Worm (Caenorhabditis elegans) whole organism, young adult: ENCODE data around the gene msp-63.

Experiments
- B0019.2 ChIP-seq: fragments of 200-800 bp; sonication (Bioruptor generic); conservative IDR thresholded peaks from 2 replicates; pipeline ENCODE4 v1.3.6; 2022; ENCODE audit warnings: missing genetic modification reagents, missing genetic modification characterization, missing compliant biosample characterization
- B0336.3 ChIP-seq: fragments of 200-800 bp; sonication (Bioruptor generic); IDR thresholded peaks from 2 replicates; pipeline ENCODE4 v1.3.6; 2022; ENCODE audit warnings: missing genetic modification characterization, missing compliant biosample characterization
- C06A6.2 ChIP-seq: fragments of 200-800 bp; sonication (Bioruptor generic); conservative IDR thresholded peaks from 2 replicates; pipeline ENCODE4 v1.3.6; 2022; ENCODE audit warnings: missing genetic modification characterization, missing compliant biosample characterization
- F10E7.11 ChIP-seq: sonication (generic microtip); optimal IDR thresholded peaks from 2 replicates; lab custom pipeline; 2017; ENCODE audit warnings: mild to moderate bottlenecking, missing genetic modification characterization, moderate library complexity, missing compliant biosample characterization
- F33H1.4 ChIP-seq: fragments of 200-800 bp; sonication (Bioruptor generic); IDR thresholded peaks from 2 replicates; pipeline ENCODE4 v1.3.6; 2022; ENCODE audit warnings: missing genetic modification reagents, missing genetic modification characterization, missing compliant biosample characterization
- F39B2.1 ChIP-seq: fragments of 200-800 bp; sonication (Bioruptor generic); IDR thresholded peaks from 2 replicates; pipeline ENCODE4 v1.3.6; 2022; ENCODE audit warnings: missing genetic modification reagents, missing genetic modification characterization, missing compliant biosample characterization
- F57C9.4 ChIP-seq: sonication (generic microtip); optimal IDR thresholded peaks from 2 replicates; lab custom pipeline; 2017; ENCODE audit warnings: mild to moderate bottlenecking, missing genetic modification characterization, missing compliant biosample characterization
- K12H6.12 ChIP-seq: fragments of 200-800 bp; sonication (Bioruptor generic); optimal IDR thresholded peaks from 2 replicates; lab custom pipeline; 2018; ENCODE audit warnings: mild to moderate bottlenecking, missing genetic modification characterization, missing compliant biosample characterization
- T07F8.4 ChIP-seq: sonication (generic microtip); optimal IDR thresholded peaks from 2 replicates; lab custom pipeline; 2016; ENCODE audit warnings: mild to moderate bottlenecking, missing genetic modification characterization, moderate library complexity, missing compliant biosample characterization
- Y53G8AR.9 ChIP-seq: fragments of 200-800 bp; sonication (Bioruptor generic); conservative IDR thresholded peaks from 2 replicates; pipeline ENCODE4 v1.3.6; 2022; ENCODE audit warnings: missing genetic modification reagents, missing genetic modification characterization, missing compliant biosample characterization
- Y56A3A.18 ChIP-seq: fragments of 200-800 bp; sonication (Bioruptor generic); IDR thresholded peaks from 2 replicates; pipeline ENCODE4 v1.3.6; 2022; ENCODE audit warnings: missing genetic modification reagents, missing genetic modification characterization, missing compliant biosample characterization
- Y67H2A.10 ChIP-seq: fragments of 200-800 bp; sonication (Bioruptor generic); conservative IDR thresholded peaks from 2 replicates; pipeline ENCODE4 v1.3.6; 2022; ENCODE audit warnings: missing genetic modification reagents, missing genetic modification characterization, missing compliant biosample characterization
- Y95B8A.8 ChIP-seq: fragments of 200-800 bp; sonication (Bioruptor generic); IDR thresholded peaks from 2 replicates; pipeline ENCODE4 v1.3.6; 2022; ENCODE audit warnings: missing genetic modification reagents, missing genetic modification characterization, missing compliant biosample characterization
- aptf-2 ChIP-seq: fragments of 200-800 bp; sonication (Bioruptor generic); conservative IDR thresholded peaks from 2 replicates; pipeline ENCODE4 v1.3.6; 2022; ENCODE audit warnings: missing genetic modification reagents, missing genetic modification characterization, missing compliant biosample characterization
- atf-7 ChIP-seq: sonication (generic microtip); optimal IDR thresholded peaks from 2 replicates; lab custom pipeline; 2017; ENCODE audit warnings: mild to moderate bottlenecking, missing genetic modification characterization, missing compliant biosample characterization
- attf-3 ChIP-seq: fragments of 200-800 bp; sonication (Bioruptor generic); conservative IDR thresholded peaks from 2 replicates; pipeline ENCODE4 v1.3.6; 2022; ENCODE audit warnings: missing genetic modification reagents, missing genetic modification characterization, missing compliant biosample characterization
- attf-5 ChIP-seq: fragments of 200-800 bp; sonication (Bioruptor generic); optimal IDR thresholded peaks from 2 replicates; lab custom pipeline; 2018; ENCODE audit warnings: mild to moderate bottlenecking, missing genetic modification characterization, missing compliant biosample characterization
- bed-2 ChIP-seq: fragments of 200-800 bp; sonication (Bioruptor generic); IDR thresholded peaks from 2 replicates; pipeline ENCODE4 v1.3.6; 2022; ENCODE audit warnings: missing genetic modification reagents, missing genetic modification characterization, missing compliant biosample characterization
- ccch-3 ChIP-seq: fragments of 200-800 bp; sonication (Bioruptor generic); optimal IDR thresholded peaks from 2 replicates; lab custom pipeline; 2018; ENCODE audit warnings: mild to moderate bottlenecking, missing genetic modification characterization, missing compliant biosample characterization
- ceh-100 ChIP-seq: fragments of 200-800 bp; sonication (Bioruptor generic); IDR thresholded peaks from 2 replicates; pipeline ENCODE4 v1.3.6; 2022; ENCODE audit warnings: missing genetic modification reagents, missing genetic modification characterization, missing compliant biosample characterization
- ceh-40 ChIP-seq: fragments of 200-800 bp; sonication (Bioruptor generic); IDR thresholded peaks from 2 replicates; pipeline ENCODE4 v1.3.6; 2022; ENCODE audit warnings: missing genetic modification characterization, missing compliant biosample characterization
- ceh-79 ChIP-seq: sonication (generic microtip); optimal IDR thresholded peaks from 2 replicates; lab custom pipeline; 2017; ENCODE audit warnings: mild to moderate bottlenecking, missing genetic modification characterization, missing compliant biosample characterization
- ceh-91 ChIP-seq: fragments of 200-800 bp; sonication (Bioruptor generic); IDR thresholded peaks from 2 replicates; pipeline ENCODE4 v1.3.6; 2022; ENCODE audit warnings: missing genetic modification reagents, missing genetic modification characterization, missing compliant biosample characterization
- efl-1 ChIP-seq: fragments of 150-350 bp; optimal IDR thresholded peaks from 2 replicates; lab custom pipeline; 2014; ENCODE audit warnings: missing biosample characterization, missing genetic modification reagents, missing genetic modification characterization
- egl-44 ChIP-seq: fragments of 200-800 bp; sonication (Bioruptor generic); IDR thresholded peaks from 2 replicates; pipeline ENCODE4 v1.3.6; 2022; ENCODE audit warnings: missing genetic modification reagents, missing genetic modification characterization, missing compliant biosample characterization
- ets-4 ChIP-seq: fragments of 200-800 bp; sonication (Bioruptor generic); optimal IDR thresholded peaks from 2 replicates; lab custom pipeline; 2018; ENCODE audit warnings: mild to moderate bottlenecking, missing genetic modification characterization, missing compliant biosample characterization
- fkh-3 ChIP-seq: sonication (generic microtip); optimal IDR thresholded peaks from 2 replicates; lab custom pipeline; 2016; ENCODE audit warnings: mild to moderate bottlenecking, missing genetic modification characterization, missing compliant biosample characterization
- hlh-12 ChIP-seq: sonication (generic microtip); optimal IDR thresholded peaks from 2 replicates; lab custom pipeline; 2016; ENCODE audit warnings: missing genetic modification characterization, missing compliant biosample characterization
- hsf-1 ChIP-seq: fragments of 200-800 bp; sonication (Bioruptor generic); IDR thresholded peaks from 2 replicates; pipeline ENCODE4 v1.3.6; 2022; ENCODE audit warnings: missing genetic modification reagents, missing genetic modification characterization, missing compliant biosample characterization
- lin-26 ChIP-seq: fragments of 200-800 bp; sonication (Bioruptor generic); IDR thresholded peaks from 2 replicates; pipeline ENCODE4 v1.3.6; 2022; ENCODE audit warnings: missing genetic modification reagents, missing genetic modification characterization, missing compliant biosample characterization
- lsy-27 ChIP-seq: sonication (generic microtip); optimal IDR thresholded peaks from 2 replicates; lab custom pipeline; 2017; ENCODE audit warnings: missing genetic modification characterization, mild to moderate bottlenecking, missing compliant biosample characterization, antibody characterized with exemption, missing genotype, borderline replicate concordance; ENCODE audit not compliant: insufficient read depth
- madf-3 ChIP-seq: fragments of 200-800 bp; sonication (Bioruptor generic); IDR thresholded peaks from 2 replicates; pipeline ENCODE4 v1.3.6; 2022; ENCODE audit warnings: missing genetic modification reagents, missing genetic modification characterization, missing compliant biosample characterization
- mxl-1 ChIP-seq: sonication (generic microtip); optimal IDR thresholded peaks from 2 replicates; lab custom pipeline; 2016; ENCODE audit warnings: missing genetic modification characterization, missing compliant biosample characterization
- nfyb-1 ChIP-seq: fragments of 200-800 bp; sonication (Bioruptor generic); IDR thresholded peaks from 2 replicates; pipeline ENCODE4 v1.3.6; 2022; ENCODE audit warnings: missing genetic modification reagents, missing genetic modification characterization, missing compliant biosample characterization
- nhr-120 ChIP-seq: fragments of 200-800 bp; sonication (Bioruptor generic); IDR thresholded peaks from 2 replicates; pipeline ENCODE4 v1.3.6; 2022; ENCODE audit warnings: missing genetic modification characterization, missing compliant biosample characterization
- nhr-179 ChIP-seq: sonication (generic microtip); optimal IDR thresholded peaks from 2 replicates; lab custom pipeline; 2016; ENCODE audit warnings: mild to moderate bottlenecking, missing genetic modification characterization, missing compliant biosample characterization
- nhr-27 ChIP-seq: fragments of 200-800 bp; sonication (Bioruptor generic); optimal IDR thresholded peaks from 2 replicates; lab custom pipeline; 2018; ENCODE audit warnings: mild to moderate bottlenecking, missing genetic modification characterization, moderate library complexity, missing compliant biosample characterization
- repo-1 ChIP-seq: sonication (generic microtip); optimal IDR thresholded peaks from 2 replicates; lab custom pipeline; 2017; ENCODE audit warnings: mild to moderate bottlenecking, missing genetic modification characterization, missing compliant biosample characterization
- sea-2 ChIP-seq: fragments of 200-800 bp; sonication (Bioruptor generic); IDR thresholded peaks from 2 replicates; pipeline ENCODE4 v1.3.6; 2022; ENCODE audit warnings: missing genetic modification characterization, missing compliant biosample characterization
- unc-130 ChIP-seq: sonication (generic microtip); optimal IDR thresholded peaks from 2 replicates; lab custom pipeline; 2016; ENCODE audit warnings: missing genetic modification reagents, missing genetic modification characterization, missing compliant biosample characterization
- zim-3 ChIP-seq: sonication (generic microtip); optimal IDR thresholded peaks from 2 replicates; lab custom pipeline; 2017; ENCODE audit warnings: mild to moderate bottlenecking, missing genetic modification characterization, moderate library complexity, missing compliant biosample characterization
- ztf-22 ChIP-seq: fragments of 200-800 bp; sonication (Bioruptor generic); optimal IDR thresholded peaks from 2 replicates; lab custom pipeline; 2018; ENCODE audit warnings: mild to moderate bottlenecking, missing genetic modification characterization, moderate library complexity, missing compliant biosample characterization
- ztf-26 ChIP-seq: sonication (generic microtip); optimal IDR thresholded peaks from 2 replicates; lab custom pipeline; 2017; ENCODE audit warnings: missing genetic modification characterization, missing compliant biosample characterization

msp-63 gene

DNA sequence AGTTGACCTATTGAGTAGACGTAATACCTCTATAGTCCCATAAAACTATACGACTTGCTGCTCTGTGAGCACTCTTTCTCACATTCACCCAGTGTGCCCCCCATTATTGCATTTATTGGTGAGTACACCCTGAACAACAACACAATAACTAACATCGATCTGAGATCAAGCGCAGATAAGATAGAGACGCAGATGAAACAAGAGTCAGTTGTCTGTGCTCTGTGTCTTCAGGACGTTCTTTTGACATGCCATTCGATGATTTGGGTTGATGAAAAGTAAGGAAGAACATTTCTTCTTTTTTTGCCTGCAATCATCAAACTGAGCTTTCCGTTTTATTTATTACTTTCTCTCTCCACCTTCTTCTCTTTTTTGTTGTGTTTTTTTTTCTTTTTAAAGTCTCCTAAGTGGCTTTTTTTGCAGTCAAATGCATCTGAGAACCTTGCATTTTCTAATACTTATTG, 6.9 kb downstream of the msp-63 start, which contains the start of gene lect-2:
Gene lect-2, plus strand, starts transcription at position 411 of the 461 bp plus-strand sequence.
- TF ChIP-seq Y53G8AR.9 (GFP tag; lab: Robert Waterston, UW) (no peak), B0019.2 (no peak), F10E7.11 (no peak), ztf-22 (GFP tag; lab: Kevin White, UChicago) (no peak), efl-1 (no peak), ceh-40 (GFP tag; lab: Robert Waterston, UW) (no peak), atf-7 (tag; lab: Kevin White, UChicago) (no peak), F39B2.1 (no peak), ceh-100 (GFP tag; lab: Robert Waterston, UW) (no peak), B0336.3 (no peak), K12H6.12 (tag; lab: Kevin White, UChicago) (no peak), Y95B8A.8 (GFP tag; lab: Robert Waterston, UW) (no peak), attf-5 (GFP tag; lab: Kevin White, UChicago) (no peak), hlh-12 (no peak), aptf-2 (GFP tag; lab: Robert Waterston, UW) (no peak), fkh-3 (tag; lab: Kevin White, UChicago) (no peak), repo-1 (tag; lab: Kevin White, UChicago) (no peak), F57C9.4 (tag; lab: Kevin White, UChicago) (no peak), hsf-1 (no peak)

DNA sequence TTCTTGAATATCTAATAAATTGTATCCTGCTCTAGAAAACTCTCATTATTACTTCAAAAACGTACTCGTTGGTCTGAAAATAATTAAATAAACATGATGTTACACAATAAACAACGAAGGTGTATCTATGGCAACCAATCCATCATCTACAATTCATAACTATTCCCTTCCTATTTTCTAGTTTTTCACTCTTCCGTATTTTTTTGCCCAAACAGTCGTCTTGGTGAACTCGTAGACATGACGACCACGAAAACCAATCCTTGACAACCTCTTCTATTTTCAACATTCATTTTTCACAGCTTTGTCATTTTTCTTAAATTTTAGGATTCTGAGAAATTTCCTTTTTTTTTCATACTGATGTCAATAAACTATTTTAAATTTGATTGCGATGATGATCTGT, 8.4 kb downstream of the msp-63 start, which contains the start of gene K05F1.13:
Gene K05F1.13, plus strand, starts transcription at position 301 of the 400 bp plus-strand sequence.
- no peak for TF ChIP-seq sea-2
- no peak for TF ChIP-seq ccch-3 (GFP tag; lab: Kevin White, UChicago)
- TF ChIP-seq unc-130 (GFP tag; lab: Kevin White, UChicago), result no peak
- TF ChIP-seq T07F8.4 (tag; lab: Kevin White, UChicago), result no peak
- no peak for TF ChIP-seq nhr-179
- no peak for TF ChIP-seq nhr-120
- TF ChIP-seq mxl-1 (tag; lab: Kevin White, UChicago), result no peak
- no peak for TF ChIP-seq nhr-27 (tag; lab: Kevin White, UChicago)
- TF ChIP-seq efl-1, result no peak
- no peak for TF ChIP-seq ets-4 (GFP tag; lab: Kevin White, UChicago)
- no peak for TF ChIP-seq ceh-100 (GFP tag; lab: Robert Waterston, UW)
- no peak for TF ChIP-seq lin-26
- no peak for TF ChIP-seq Y56A3A.18 (GFP tag; lab: Robert Waterston, UW)

DNA sequence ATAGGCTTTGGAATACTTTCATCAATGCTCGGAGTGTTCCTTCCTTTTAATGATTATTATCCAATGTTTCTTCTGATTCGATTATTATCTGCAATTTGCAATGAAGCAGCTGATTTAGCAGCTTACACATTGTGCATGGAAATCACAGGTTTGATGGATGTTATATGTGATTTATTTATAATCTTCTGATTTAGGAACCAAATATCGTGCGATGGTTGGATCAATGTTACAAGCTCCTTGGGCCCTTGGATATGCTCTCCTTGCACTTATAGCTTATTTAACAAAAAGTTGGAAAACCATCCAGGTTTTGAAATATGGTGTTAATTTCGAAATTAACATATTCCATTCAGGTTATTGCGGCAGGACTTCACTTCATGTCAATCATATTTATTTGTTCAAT, 11.7 kb downstream of the msp-63 start:
- no peak for TF ChIP-seq ceh-91 (GFP tag; lab: Robert Waterston, UW)
- TF ChIP-seq atf-7 (tag; lab: Kevin White, UChicago), result no peak

DNA sequence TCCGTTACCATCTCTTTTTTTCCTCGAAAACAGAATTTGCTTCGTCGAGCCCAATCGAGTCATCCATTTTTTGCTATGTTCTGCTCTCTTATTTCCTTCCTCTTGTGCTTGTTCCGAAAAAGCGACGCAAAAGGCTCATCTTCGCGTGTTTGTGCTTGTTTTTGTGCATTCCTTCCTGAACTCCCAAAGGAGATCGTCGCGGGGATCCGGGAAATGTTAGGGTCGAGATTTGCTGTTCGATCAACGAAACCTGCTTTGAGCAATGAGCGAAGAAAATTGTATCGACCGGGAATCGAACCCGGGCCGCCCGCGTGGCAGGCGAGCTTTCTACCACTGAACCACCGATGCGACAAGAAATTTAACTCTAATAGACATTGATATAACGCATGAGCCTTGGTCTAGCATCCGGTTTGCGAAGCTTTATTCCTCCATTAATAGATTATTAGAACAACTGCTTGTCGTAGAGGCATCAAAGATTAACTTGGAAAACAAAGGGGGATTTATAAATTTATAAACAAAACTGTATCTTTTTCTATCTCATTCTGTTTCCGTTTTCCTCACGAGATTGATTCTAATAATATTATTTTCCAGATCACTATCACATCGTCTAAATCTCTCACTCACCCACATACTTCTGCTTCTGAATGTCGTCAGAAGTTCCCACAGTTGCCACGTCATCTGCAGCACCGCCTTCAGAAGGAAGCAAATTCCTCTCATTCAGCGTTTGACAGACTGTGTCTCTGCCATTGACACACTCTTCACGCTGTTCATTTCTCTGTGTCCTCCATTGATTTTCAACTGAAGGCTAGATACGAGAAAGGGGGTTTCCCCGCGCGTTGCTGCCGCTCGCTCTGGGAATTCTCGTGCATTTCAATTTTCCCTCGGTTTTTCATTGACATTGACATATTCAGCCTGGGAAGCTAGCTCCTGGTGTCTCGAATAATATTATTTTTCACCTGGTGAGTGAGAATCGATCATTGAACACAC, 15.0 kb downstream of the msp-63 start, which contains the start of gene K05F1.6:
Gene K05F1.6, plus strand, starts transcription at position 586 of the 987 bp plus-strand sequence.
- peak; percentile 94 for TF ChIP-seq zim-3 (tag; lab: Kevin White, UChicago)
- peak; percentile 83 for TF ChIP-seq ceh-79 (tag; lab: Kevin White, UChicago)
- TF ChIP-seq Y67H2A.10 (GFP tag; lab: Robert Waterston, UW), result no peak
- TF ChIP-seq nfyb-1 (GFP tag; lab: Robert Waterston, UW), result peak; percentile 88
- no peak for TF ChIP-seq C06A6.2 (GFP tag; lab: Robert Waterston, UW)
- 0 out of 2 replicates have a peak, but pooled peaks have one; percentile 34 for TF ChIP-seq ceh-40 (GFP tag; lab: Robert Waterston, UW)
- peak; percentile 90 for TF ChIP-seq lsy-27 (tag; lab: Kevin White, UChicago)
- TF ChIP-seq madf-3, result 0 out of 2 replicates have a peak, but pooled peaks have one; percentile 43
- TF ChIP-seq bed-2 (GFP tag; lab: Robert Waterston, UW), result peak; percentile 61; the same call in 1 of the 2 replicates
- TF ChIP-seq ztf-26 (tag; lab: Kevin White, UChicago), result peak; percentile 63
- TF ChIP-seq B0336.3, result peak; percentile 83; the same call in 1 of the 2 replicates
- peak; percentile 48; the same call in 1 of the 2 replicates for TF ChIP-seq attf-3 (GFP tag; lab: Robert Waterston, UW)
- TF ChIP-seq F33H1.4 (GFP tag; lab: Robert Waterston, UW), result peak; percentile 34; the same call in 1 of the 2 replicates
- peak; percentile 85 for TF ChIP-seq egl-44 (GFP tag; lab: Robert Waterston, UW)
